Fruit fly (Drosophila melanogaster) Kc167 (cell line): ENCODE data around the gene CG14190.

Source experiments
- Myc ChIP-seq: fragments of >200 bp; optimal IDR thresholded peaks from 2 replicates; lab custom pipeline; 2017; ENCODE audit warnings: missing external identifiers
- Sin3A ChIP-seq: fragments of >200 bp; optimal IDR thresholded peaks from 2 replicates; lab custom pipeline; 2018; ENCODE audit warnings: missing external identifiers
- h ChIP-seq: fragments of >200 bp; optimal IDR thresholded peaks from 3 replicates; lab custom pipeline; 2018; ENCODE audit warnings: missing external identifiers
- insv ChIP-seq: fragments of >200 bp; optimal IDR thresholded peaks from 3 replicates; lab custom pipeline; 2018; ENCODE audit warnings: missing external identifiers
- psq ChIP-seq: fragments of >200 bp; optimal IDR thresholded peaks from 2 replicates; lab custom pipeline; 2017; ENCODE audit warnings: missing external identifiers
- ttk ChIP-seq: sonication (Bioruptor generic); optimal IDR thresholded peaks from 2 replicates; lab custom pipeline; 2017; ENCODE audit warnings: missing external identifiers

DNA sequence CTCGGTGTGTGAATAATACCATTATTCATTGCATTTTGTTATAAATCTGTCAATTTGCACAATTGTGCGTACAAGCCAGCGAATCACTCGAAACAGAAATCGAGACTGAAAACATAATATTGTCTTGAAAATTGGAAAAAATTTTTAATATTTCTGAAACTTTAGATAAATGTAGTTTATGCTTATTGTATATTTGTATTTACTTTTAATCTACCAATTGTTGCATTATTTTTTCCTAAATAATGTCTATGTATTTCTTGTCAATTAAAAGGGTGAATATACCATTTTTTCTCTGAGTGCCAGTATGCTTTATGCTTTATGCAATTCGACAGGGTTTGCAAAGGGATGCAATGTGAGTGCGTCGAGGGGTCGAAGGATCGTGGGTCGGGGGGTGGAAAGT, 42.1 kb upstream of the CG14190 start:
- TF ChIP-seq Myc (lab: Kevin White, UChicago) = no peak
- TF ChIP-seq Sin3A (lab: Kevin White, UChicago) = no peak
- no peak for TF ChIP-seq ttk (lab: Kevin White, UChicago)
- no peak for TF ChIP-seq insv
- no peak for TF ChIP-seq h
- no peak for TF ChIP-seq psq (lab: Kevin White, UChicago)
